Worm (Caenorhabditis elegans): ENCODE results near the gene fbxa-25.

The fbxa-25 gene

ce11 chrIII:1349313-1349712 lies at the start of gene fbxa-25:
Gene fbxa-25, minus strand, starts transcription at chrIII:1349450.
- no peak for TF ChIP-seq ceh-43 (GFP tag; optimal IDR thresholded peaks at IDR 0.05)
- TF ChIP-seq nhr-237 (tag; optimal IDR thresholded peaks at IDR 0.05) = no peak
- TF ChIP-seq flh-1 (GFP tag; optimal IDR thresholded peaks at IDR 0.05) = no peak
- no peak for TF ChIP-seq ces-1 (GFP tag; optimal IDR thresholded peaks at IDR 0.05)
- no peak for TF ChIP-seq nhr-2 (tag; optimal IDR thresholded peaks at IDR 0.05)
- TF ChIP-seq mab-5 (tag; optimal IDR thresholded peaks at IDR 0.05) = no peak
- TF ChIP-seq cnd-1 (tag; optimal IDR thresholded peaks at IDR 0.05) = no peak
- TF ChIP-seq pha-4 (tag; optimal IDR thresholded peaks at IDR 0.05) = no peak
- no peak for TF ChIP-seq snpc-4 (tag; optimal IDR thresholded peaks at IDR 0.05)
- no peak for TF ChIP-seq tbx-8 (GFP tag; optimal IDR thresholded peaks at IDR 0.05)

ce11 chrIII:1398183-1398582 lies 48.9 kb upstream of the fbxa-25 start:
- TF ChIP-seq snpc-4 (tag; optimal IDR thresholded peaks at IDR 0.05) (no peak), bed-3 (GFP tag; optimal IDR thresholded peaks at IDR 0.05) (no peak), nhr-28 (tag; optimal IDR thresholded peaks at IDR 0.05) (no peak), nhr-2 (tag; optimal IDR thresholded peaks at IDR 0.05) (no peak), zip-8 (tag; optimal IDR thresholded peaks at IDR 0.05) (no peak), drap-1 (GFP tag; optimal IDR thresholded peaks at IDR 0.05) (no peak), elt-1 (tag; optimal IDR thresholded peaks at IDR 0.05; ENCODE audit: borderline replicate concordance, insufficient read depth) (no peak), nhr-76 (tag; optimal IDR thresholded peaks at IDR 0.05) (no peak), unc-120 (tag; optimal IDR thresholded peaks at IDR 0.05; ENCODE audit: poor library complexity, severe bottlenecking) (no peak), ham-2 (GFP tag; optimal IDR thresholded peaks at IDR 0.05) (no peak), ceh-39 (tag; optimal IDR thresholded peaks at IDR 0.05) (no peak), nhr-237 (tag; optimal IDR thresholded peaks at IDR 0.05) (no peak), M03D4.4 (tag; optimal IDR thresholded peaks at IDR 0.05) (no peak), sem-2 (GFP tag; optimal IDR thresholded peaks at IDR 0.05) (no peak), blmp-1 (tag; optimal IDR thresholded peaks at IDR 0.05) (no peak), nhr-12 (tag; optimal IDR thresholded peaks at IDR 0.05) (no peak), cnd-1 (tag; optimal IDR thresholded peaks at IDR 0.05) (no peak)

- no peak for TF ChIP-seq mab-5 (tag; optimal IDR thresholded peaks at IDR 0.05)
- TF ChIP-seq snpc-4 (tag; optimal IDR thresholded peaks at IDR 0.05) = no peak
- TF ChIP-seq pha-4 (tag; optimal IDR thresholded peaks at IDR 0.05) = no peak
- no peak for TF ChIP-seq mep-1 (tag; optimal IDR thresholded peaks at IDR 0.05)
- no peak for TF ChIP-seq ceh-39 (tag; optimal IDR thresholded peaks at IDR 0.05)
- TF ChIP-seq elt-3 (tag; optimal IDR thresholded peaks at IDR 0.05) = no peak
- no peak for TF ChIP-seq ces-1 (GFP tag; optimal IDR thresholded peaks at IDR 0.05)
- TF ChIP-seq nhr-28 (tag; optimal IDR thresholded peaks at IDR 0.05) = no peak
- TF ChIP-seq blmp-1 (tag; optimal IDR thresholded peaks at IDR 0.05) = no peak
- no peak for TF ChIP-seq hlh-1 (tag; optimal IDR thresholded peaks at IDR 0.05)
- TF ChIP-seq sem-2 (GFP tag; optimal IDR thresholded peaks at IDR 0.05) = no peak
- TF ChIP-seq bed-3 (GFP tag; optimal IDR thresholded peaks at IDR 0.05) = no peak
- no peak for TF ChIP-seq unc-62 (GFP tag; optimal IDR thresholded peaks at IDR 0.05)
- TF ChIP-seq ceh-83 (GFP tag; optimal IDR thresholded peaks at IDR 0.05) = no peak
- no peak for TF ChIP-seq ceh-43 (GFP tag; optimal IDR thresholded peaks at IDR 0.05)
- no peak for TF ChIP-seq nhr-12 (tag; optimal IDR thresholded peaks at IDR 0.05)
- TF ChIP-seq drap-1 (GFP tag; optimal IDR thresholded peaks at IDR 0.05) = no peak
- no peak for TF ChIP-seq unc-39 (tag; optimal IDR thresholded peaks at IDR 0.05)
Observed at ce11 chrIII:1395355-1395754, 46.1 kb upstream of the fbxa-25 start.

- no peak for TF ChIP-seq ces-1 (GFP tag; optimal IDR thresholded peaks at IDR 0.05)
- no peak for TF ChIP-seq nhr-12 (tag; optimal IDR thresholded peaks at IDR 0.05)
- TF ChIP-seq lin-32 (GFP tag; optimal IDR thresholded peaks at IDR 0.05) = no peak
- TF ChIP-seq drap-1 (GFP tag; optimal IDR thresholded peaks at IDR 0.05) = no peak
- TF ChIP-seq lsy-2 (tag; optimal IDR thresholded peaks at IDR 0.05) = no peak
- no peak for TF ChIP-seq sem-2 (GFP tag; optimal IDR thresholded peaks at IDR 0.05)
Observed at ce11 chrIII:1392763-1393162, 43.5 kb upstream of the fbxa-25 start.

ce11 chrIII:1391752-1392151 lies 42.5 kb upstream of the fbxa-25 start, which contains the start of gene pals-17:
Gene pals-17, minus strand, starts transcription at chrIII:1391852.
- TF ChIP-seq bed-3 (GFP tag; optimal IDR thresholded peaks at IDR 0.05) (no peak), mls-2 (tag; optimal IDR thresholded peaks at IDR 0.05) (no peak), pha-4 (tag; optimal IDR thresholded peaks at IDR 0.05) (no peak), blmp-1 (tag; optimal IDR thresholded peaks at IDR 0.05) (no peak), ceh-43 (GFP tag; optimal IDR thresholded peaks at IDR 0.05) (no peak), ham-2 (GFP tag; optimal IDR thresholded peaks at IDR 0.05) (no peak), elt-1 (tag; optimal IDR thresholded peaks at IDR 0.05; ENCODE audit: borderline replicate concordance, insufficient read depth) (no peak), unc-120 (tag; optimal IDR thresholded peaks at IDR 0.05; ENCODE audit: poor library complexity, severe bottlenecking) (no peak), nhr-2 (tag; optimal IDR thresholded peaks at IDR 0.05) (no peak), cnd-1 (tag; optimal IDR thresholded peaks at IDR 0.05) (no peak), ces-1 (GFP tag; optimal IDR thresholded peaks at IDR 0.05) (no peak), sem-2 (GFP tag; optimal IDR thresholded peaks at IDR 0.05) (no peak), lin-32 (GFP tag; optimal IDR thresholded peaks at IDR 0.05) (no peak), sptf-1 (tag; optimal IDR thresholded peaks at IDR 0.05) (no peak)

All from whole organism, mixed stage, embryonic.